Worm (Caenorhabditis elegans): ENCODE data around the gene flp-19.

flp-19 gene

DNA sequence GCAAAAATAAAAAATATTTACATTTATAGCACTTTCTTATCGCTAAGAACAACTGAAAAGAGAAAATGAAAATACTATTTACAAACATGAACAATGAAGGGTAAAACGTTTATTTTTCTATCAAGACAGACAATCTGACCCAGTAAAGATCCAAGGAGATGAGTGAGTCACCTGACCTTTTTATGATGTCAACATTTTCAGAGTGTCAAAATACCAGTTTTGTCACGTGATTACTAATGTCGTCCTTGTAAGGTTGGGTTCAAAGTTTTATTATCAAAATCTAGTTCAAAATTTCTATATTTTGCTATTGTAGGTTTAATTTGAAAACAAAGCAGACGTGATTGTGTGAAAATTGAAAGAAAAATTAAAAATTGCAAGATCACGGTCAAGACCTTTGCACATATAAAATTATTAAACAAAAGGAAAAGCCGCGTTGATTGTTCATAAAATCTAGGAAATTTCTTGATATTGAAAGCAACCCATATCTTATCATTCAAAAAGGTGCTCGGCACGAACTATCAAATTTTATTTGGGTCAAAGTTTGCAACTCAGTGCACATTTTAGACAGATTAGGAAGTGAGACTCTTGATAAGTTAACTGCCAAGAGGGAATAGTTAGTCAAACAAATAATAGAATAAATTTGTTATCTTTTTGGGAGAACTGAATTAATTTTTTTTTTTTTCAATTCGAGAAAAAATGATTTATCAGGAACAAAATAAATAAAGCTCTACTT is 25.7 kb downstream of the flp-19 start:
- no peak for TF ChIP-seq F13C5.2 (tag; optimal IDR thresholded peaks at IDR 0.05)
- TF ChIP-seq sea-1 (GFP tag; conservative IDR thresholded peaks at IDR 0.05), result no peak
- no peak for TF ChIP-seq pes-1 (GFP tag; IDR thresholded peaks at IDR 0.05)
- TF ChIP-seq ama-1 (optimal IDR thresholded peaks at IDR 0.05), result no peak
- no peak for TF ChIP-seq tbx-11 (GFP tag; IDR thresholded peaks at IDR 0.05)
- no peak for TF ChIP-seq scrt-1 (GFP tag; IDR thresholded peaks at IDR 0.05)
- TF ChIP-seq ceh-36 (tag; optimal IDR thresholded peaks at IDR 0.05), result no peak
- no peak for TF ChIP-seq ets-7 (tag; optimal IDR thresholded peaks at IDR 0.05)
- no peak for TF ChIP-seq tbx-37 (GFP tag; conservative IDR thresholded peaks at IDR 0.05)
- TF ChIP-seq hmg-4 (GFP tag; optimal IDR thresholded peaks at IDR 0.05), result no peak
- no peak for TF ChIP-seq ceh-13 (GFP tag; optimal IDR thresholded peaks at IDR 0.05)
- no peak for TF ChIP-seq flt-1 (GFP tag; IDR thresholded peaks at IDR 0.05)
- no peak for TF ChIP-seq tra-4 (tag; optimal IDR thresholded peaks at IDR 0.05)
- TF ChIP-seq B0310.2 (tag; optimal IDR thresholded peaks at IDR 0.05), result no peak
- TF ChIP-seq hmbx-1 (tag; optimal IDR thresholded peaks at IDR 0.05), result no peak
- no peak for TF ChIP-seq hnd-1 (tag; optimal IDR thresholded peaks at IDR 0.05)
- TF ChIP-seq aly-1 (tag; optimal IDR thresholded peaks at IDR 0.05), result no peak

DNA sequence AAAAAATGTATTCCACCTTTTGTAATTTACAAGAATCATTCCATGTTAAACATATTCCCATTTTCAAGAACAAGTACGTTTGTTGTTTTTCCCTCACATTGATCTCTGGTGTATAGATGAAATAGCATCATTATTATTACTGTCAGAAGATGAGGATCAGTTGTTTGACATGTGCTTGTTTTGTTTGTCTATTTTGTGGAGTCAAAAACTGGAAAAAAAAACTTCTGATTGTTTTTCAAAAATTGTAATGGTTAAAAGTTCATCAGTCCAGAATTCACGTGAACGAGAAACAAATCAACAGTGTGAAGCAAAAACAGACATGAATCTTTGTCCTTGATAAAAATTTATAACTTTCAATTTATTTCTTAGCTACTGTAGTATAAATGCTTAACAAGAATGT is 26.5 kb downstream of the flp-19 start:
- TF ChIP-seq aly-1 (tag; optimal IDR thresholded peaks at IDR 0.05) (no peak), tra-4 (tag; optimal IDR thresholded peaks at IDR 0.05) (no peak), F13C5.2 (tag; optimal IDR thresholded peaks at IDR 0.05) (no peak), ceh-36 (tag; optimal IDR thresholded peaks at IDR 0.05) (no peak), tbx-37 (GFP tag; conservative IDR thresholded peaks at IDR 0.05) (no peak), tbx-11 (GFP tag; IDR thresholded peaks at IDR 0.05) (no peak), hmg-4 (GFP tag; optimal IDR thresholded peaks at IDR 0.05) (no peak), pes-1 (GFP tag; IDR thresholded peaks at IDR 0.05) (no peak), hnd-1 (tag; optimal IDR thresholded peaks at IDR 0.05) (no peak)

- TF ChIP-seq ama-1 (optimal IDR thresholded peaks at IDR 0.05), result no peak
- TF ChIP-seq flt-1 (GFP tag; IDR thresholded peaks at IDR 0.05), result no peak
- TF ChIP-seq aly-1 (tag; optimal IDR thresholded peaks at IDR 0.05), result no peak
- TF ChIP-seq tbx-37 (GFP tag; conservative IDR thresholded peaks at IDR 0.05), result no peak
- no peak for TF ChIP-seq ceh-36 (tag; optimal IDR thresholded peaks at IDR 0.05)
- TF ChIP-seq ceh-13 (GFP tag; optimal IDR thresholded peaks at IDR 0.05), result no peak
- no peak for TF ChIP-seq F13C5.2 (tag; optimal IDR thresholded peaks at IDR 0.05)
- TF ChIP-seq sea-1 (GFP tag; conservative IDR thresholded peaks at IDR 0.05), result no peak
- no peak for TF ChIP-seq hmg-4 (GFP tag; optimal IDR thresholded peaks at IDR 0.05)
- no peak for TF ChIP-seq hnd-1 (tag; optimal IDR thresholded peaks at IDR 0.05)
- TF ChIP-seq tbx-11 (GFP tag; IDR thresholded peaks at IDR 0.05), result no peak
- TF ChIP-seq tra-4 (tag; optimal IDR thresholded peaks at IDR 0.05), result no peak
- no peak for TF ChIP-seq B0310.2 (tag; optimal IDR thresholded peaks at IDR 0.05)
- no peak for TF ChIP-seq pes-1 (GFP tag; IDR thresholded peaks at IDR 0.05)
Observed at ce11 chrX:10631873-10632272, 27.4 kb downstream of the flp-19 start.

DNA sequence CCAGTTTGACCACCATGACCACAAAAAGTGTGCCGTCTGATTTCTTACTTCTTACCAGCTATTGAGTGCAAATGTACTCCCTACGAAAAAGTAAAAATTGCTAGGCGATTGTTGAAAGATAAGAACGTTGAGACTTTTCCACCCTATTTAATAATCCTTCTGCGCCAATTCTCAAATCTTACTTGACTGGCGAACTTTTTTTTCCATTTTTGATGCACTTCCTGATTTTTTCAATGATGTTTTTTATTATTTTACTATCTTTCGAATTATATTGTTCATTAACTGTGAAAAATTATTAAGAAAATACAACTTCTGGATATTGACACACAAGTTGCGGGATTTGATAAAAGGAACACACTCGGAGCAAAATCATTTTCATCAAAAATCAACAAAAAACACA is 31.1 kb downstream of the flp-19 start, which contains the start of gene daf-12:
Gene daf-12 (plus strand): TSS at position 301 of the 400 bp plus-strand sequence.
- TF ChIP-seq ceh-36 (tag; optimal IDR thresholded peaks at IDR 0.05) (no peak), scrt-1 (GFP tag; IDR thresholded peaks at IDR 0.05) (no peak), flt-1 (GFP tag; IDR thresholded peaks at IDR 0.05) (no peak), hmbx-1 (tag; optimal IDR thresholded peaks at IDR 0.05) (no peak), hmg-4 (GFP tag; optimal IDR thresholded peaks at IDR 0.05) (no peak), tbx-37 (GFP tag; conservative IDR thresholded peaks at IDR 0.05) (no peak), tbx-11 (GFP tag; IDR thresholded peaks at IDR 0.05) (no peak), F13C5.2 (tag; optimal IDR thresholded peaks at IDR 0.05) (no peak), B0310.2 (tag; optimal IDR thresholded peaks at IDR 0.05) (no peak), tra-4 (tag; optimal IDR thresholded peaks at IDR 0.05) (no peak), ceh-13 (GFP tag; optimal IDR thresholded peaks at IDR 0.05) (no peak), ets-7 (tag; optimal IDR thresholded peaks at IDR 0.05) (no peak), ama-1 (optimal IDR thresholded peaks at IDR 0.05) (no peak), sea-1 (GFP tag; conservative IDR thresholded peaks at IDR 0.05) (no peak), hnd-1 (tag; optimal IDR thresholded peaks at IDR 0.05) (no peak), aly-1 (tag; optimal IDR thresholded peaks at IDR 0.05) (no peak)

DNA sequence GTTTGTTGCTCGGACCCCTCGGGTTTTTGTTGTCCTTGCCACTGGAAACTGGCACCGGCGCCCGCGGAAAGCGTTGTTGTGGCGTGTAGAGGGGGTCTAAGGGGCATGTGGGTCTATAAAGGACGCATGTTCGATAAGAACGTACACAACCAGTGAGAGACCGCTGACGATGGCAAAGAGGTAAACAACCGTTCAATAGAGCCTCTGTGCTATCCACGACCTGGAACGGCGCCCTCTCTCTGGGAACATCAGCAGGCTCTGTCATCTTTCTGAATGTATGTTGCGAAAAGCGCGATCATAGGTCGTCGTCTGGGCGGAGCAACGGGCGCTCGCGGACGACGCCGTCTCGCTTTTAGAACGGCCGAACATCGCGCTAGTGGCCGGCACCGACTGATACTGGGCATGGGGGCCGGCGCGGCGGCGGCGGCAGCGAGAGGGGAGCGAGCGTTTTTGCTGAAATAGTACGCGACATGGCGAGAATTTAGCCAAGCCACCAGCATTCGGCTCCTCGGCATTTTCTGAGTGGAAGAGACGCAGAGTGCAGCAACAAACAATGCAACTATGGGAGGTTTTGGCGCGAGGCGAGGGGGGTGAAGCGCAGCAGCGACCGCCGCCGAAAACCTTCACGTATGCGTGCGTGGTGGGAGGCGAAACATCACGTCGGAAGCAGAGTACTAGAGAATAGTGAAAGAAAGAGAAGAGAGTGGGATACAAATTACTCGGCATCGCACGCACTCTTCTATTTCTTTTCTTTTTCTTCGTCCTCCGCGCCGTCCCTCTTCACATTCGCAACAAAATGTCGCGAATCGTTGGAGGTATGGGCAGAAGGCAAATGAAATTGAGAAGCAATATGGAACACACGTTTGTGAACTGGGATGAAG is 32.8 kb downstream of the flp-19 start:
- no peak for TF ChIP-seq scrt-1 (GFP tag; IDR thresholded peaks at IDR 0.05)
- peak; percentile 49 for TF ChIP-seq aly-1 (tag; optimal IDR thresholded peaks at IDR 0.05)
- TF ChIP-seq F13C5.2 (tag; optimal IDR thresholded peaks at IDR 0.05), result peak; percentile 48

DNA sequence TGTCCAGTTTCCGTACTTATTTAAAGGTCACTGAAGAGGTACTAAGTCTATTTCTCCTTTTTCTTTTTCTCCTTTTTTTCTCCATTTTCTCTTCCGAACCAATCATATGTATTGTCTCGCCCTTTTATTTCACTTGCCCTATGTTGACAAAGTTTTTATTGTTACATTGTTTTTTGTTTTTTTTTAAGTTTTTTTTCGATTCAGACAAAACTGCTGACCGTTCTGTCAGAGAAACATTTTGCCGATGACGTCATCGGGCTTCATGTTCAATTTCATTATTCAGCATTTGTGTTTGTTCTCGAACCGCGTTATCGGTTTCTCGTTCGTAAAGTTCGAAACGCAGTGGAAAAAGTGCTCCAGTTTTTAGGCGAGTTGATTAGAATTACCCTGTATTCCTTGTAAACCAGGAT is 34.9 kb downstream of the flp-19 start:
- TF ChIP-seq tbx-11 (GFP tag; IDR thresholded peaks at IDR 0.05) (no peak), ama-1 (optimal IDR thresholded peaks at IDR 0.05) (no peak), ceh-36 (tag; optimal IDR thresholded peaks at IDR 0.05) (no peak), sea-1 (GFP tag; conservative IDR thresholded peaks at IDR 0.05) (no peak), tra-4 (tag; optimal IDR thresholded peaks at IDR 0.05) (no peak), flt-1 (GFP tag; IDR thresholded peaks at IDR 0.05) (no peak), ets-7 (tag; optimal IDR thresholded peaks at IDR 0.05) (no peak), hmbx-1 (tag; optimal IDR thresholded peaks at IDR 0.05) (no peak), hnd-1 (tag; optimal IDR thresholded peaks at IDR 0.05) (no peak), B0310.2 (tag; optimal IDR thresholded peaks at IDR 0.05) (no peak), F13C5.2 (tag; optimal IDR thresholded peaks at IDR 0.05) (no peak), tbx-37 (GFP tag; conservative IDR thresholded peaks at IDR 0.05) (no peak), hmg-4 (GFP tag; optimal IDR thresholded peaks at IDR 0.05) (no peak), aly-1 (tag; optimal IDR thresholded peaks at IDR 0.05) (no peak)

DNA sequence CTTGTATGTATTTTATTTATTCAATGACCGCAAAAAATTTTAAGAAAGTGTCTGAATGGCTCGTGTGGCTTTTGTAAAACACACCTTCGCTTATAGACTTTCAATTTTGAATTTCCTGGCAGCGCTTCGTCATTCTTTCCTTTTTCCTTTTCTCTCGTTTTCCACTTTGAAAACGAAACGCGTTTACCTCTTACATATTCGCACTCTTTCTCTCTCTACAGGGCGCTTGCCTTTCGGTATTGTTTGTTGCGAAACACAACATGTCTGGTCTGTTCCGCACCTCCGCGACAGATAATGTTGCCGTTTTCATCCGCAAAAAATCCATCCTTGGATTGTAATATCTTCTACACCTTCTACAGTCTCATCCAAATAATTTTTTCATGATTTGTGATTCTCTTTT is 36.1 kb downstream of the flp-19 start:
- TF ChIP-seq F13C5.2 (tag; optimal IDR thresholded peaks at IDR 0.05) (no peak), ceh-36 (tag; optimal IDR thresholded peaks at IDR 0.05) (no peak)
